Fruit fly (Drosophila melanogaster) whole organism, embryonic: Measurements from ENCODE around the gene osk.
A peak's percentile ranks its signal among the peaks of the same experiment; 100 is the strongest.

Source experiments
- Awh ChIP-seq: fragments of 200-800 bp; sonication (Bioruptor generic); IDR thresholded peaks from 2 replicates; pipeline ENCODE4, ENCODE4 v1.3.6; 2022; ENCODE audit warnings: missing biosample characterization, missing genetic modification characterization
- B-H1 ChIP-seq: fragments of 200-800 bp; sonication (Bioruptor generic); IDR thresholded peaks from 3 replicates; pipeline ENCODE4 v1.3.6; 2022; ENCODE audit warnings: missing biosample characterization, missing genetic modification characterization
- CG11093 ChIP-seq: fragments of 200-800 bp; sonication (Bioruptor generic); IDR thresholded peaks from 3 replicates; pipeline ENCODE4 v1.3.6; 2022; ENCODE audit warnings: missing biosample characterization, missing genetic modification characterization
- CG11560 ChIP-seq: fragments of 200-800 bp; sonication (Bioruptor generic); IDR thresholded peaks from 3 replicates; pipeline ENCODE4 v1.3.6; 2022; ENCODE audit warnings: missing biosample characterization, missing genetic modification characterization
- CG12071 ChIP-seq: fragments of 200-800 bp; sonication (Bioruptor generic); optimal IDR thresholded peaks from 3 replicates; lab custom pipeline; 2018; ENCODE audit warnings: missing biosample characterization, mild to moderate bottlenecking, missing genetic modification characterization
- CG13424 ChIP-seq: fragments of 200-800 bp; sonication (Bioruptor generic); optimal IDR thresholded peaks from 2 replicates; lab custom pipeline; 2019; ENCODE audit warnings: missing biosample characterization, mild to moderate bottlenecking, missing genetic modification characterization, moderate library complexity
- CG14050 ChIP-seq: fragments of 200-800 bp; sonication (Bioruptor generic); IDR thresholded peaks from 3 replicates; pipeline ENCODE4 v1.3.6; 2022; ENCODE audit warnings: missing biosample characterization, missing genetic modification characterization
- CG1529 ChIP-seq: fragments of 200-800 bp; sonication (Bioruptor generic); optimal IDR thresholded peaks from 3 replicates; lab custom pipeline; 2018; ENCODE audit warnings: missing biosample characterization, missing genetic modification characterization
- CG17186 ChIP-seq: fragments of 200-800 bp; sonication (Bioruptor generic); optimal IDR thresholded peaks from 3 replicates; lab custom pipeline; 2017; ENCODE audit warnings: missing biosample characterization, missing genetic modification reagents, missing genetic modification characterization
- CG18011 ChIP-seq: fragments of 200-800 bp; sonication (Bioruptor generic); optimal IDR thresholded peaks from 2 replicates; lab custom pipeline; 2017; ENCODE audit warnings: missing biosample characterization, missing genetic modification characterization, mild to moderate bottlenecking, moderate library complexity, missing genotype
- CG18476 ChIP-seq: fragments of 200-800 bp; sonication (Bioruptor generic); optimal IDR thresholded peaks from 2 replicates; lab custom pipeline; 2016; ENCODE audit warnings: missing biosample characterization, mild to moderate bottlenecking, missing genetic modification characterization
- CG18619 ChIP-seq: fragments of 200-800 bp; sonication (Bioruptor generic); optimal IDR thresholded peaks from 3 replicates; lab custom pipeline; 2017; ENCODE audit warnings: missing biosample characterization, mild to moderate bottlenecking, missing genetic modification characterization
- CG2116 ChIP-seq: fragments of 200-800 bp; sonication (Bioruptor generic); optimal IDR thresholded peaks from 3 replicates; lab custom pipeline; 2018; ENCODE audit warnings: missing biosample characterization, mild to moderate bottlenecking, missing genetic modification characterization
- CG2678 ChIP-seq: fragments of 200-800 bp; sonication (Bioruptor generic); optimal IDR thresholded peaks from 3 replicates; lab custom pipeline; 2019; ENCODE audit warnings: missing biosample characterization, mild to moderate bottlenecking, missing genetic modification characterization, moderate library complexity
- CG30020 ChIP-seq: fragments of 200-800 bp; optimal IDR thresholded peaks from 2 replicates; lab custom pipeline; 2019; ENCODE audit warnings: missing biosample characterization, mild to moderate bottlenecking, missing genetic modification characterization, moderate library complexity
- CG32772 ChIP-seq: fragments of 200-800 bp; sonication (Bioruptor generic); IDR thresholded peaks from 2 replicates; pipeline ENCODE4 v1.3.6; 2022; ENCODE audit warnings: missing biosample characterization, missing genetic modification characterization
- CG3838 ChIP-seq: fragments of 200-800 bp; sonication (Bioruptor generic); optimal IDR thresholded peaks from 3 replicates; lab custom pipeline; 2016; ENCODE audit warnings: missing biosample characterization, missing genetic modification characterization
- CG4328 ChIP-seq: fragments of 200-800 bp; sonication (Bioruptor generic); optimal IDR thresholded peaks from 3 replicates; lab custom pipeline; 2017; ENCODE audit warnings: missing biosample characterization, missing genetic modification reagents, missing genetic modification characterization
- D ChIP-seq, 2 experiments: fragments of 200-800 bp in 1 of 2; fragments of >200 bp in 1 of 2; sonication (Bioruptor generic) in 1 of 2; optimal IDR thresholded peaks; 2 replicates in 1 of 2; 3 replicates in 1 of 2; lab custom pipeline; 2017; ENCODE audit warnings: mild to moderate bottlenecking in 1 of 2, missing biosample characterization in 1 of 2, missing genetic modification characterization in 1 of 2, missing genetic modification reagents in 1 of 2
- E2f1 ChIP-seq: fragments of 200-800 bp; sonication (Bioruptor generic); IDR thresholded peaks from 2 replicates; pipeline ENCODE4 v1.3.6; 2022; ENCODE audit warnings: missing biosample characterization, missing genetic modification characterization
- Elba2 ChIP-seq: fragments of 200-800 bp; sonication (Bioruptor generic); optimal IDR thresholded peaks from 3 replicates; lab custom pipeline; 2016; ENCODE audit warnings: missing biosample characterization, missing genetic modification characterization
- Ets65A ChIP-seq: fragments of 200-800 bp; sonication (Bioruptor generic); peaks from one replicate; lab custom pipeline; 2016; ENCODE audit warnings: missing biosample characterization, missing genetic modification characterization
- Gug ChIP-seq: fragments of 200-800 bp; sonication (Bioruptor generic); IDR thresholded peaks from 4 replicates; pipeline ENCODE4 v1.3.6; 2022; ENCODE audit warnings: missing biosample characterization, missing genetic modification characterization
- H15 ChIP-seq: fragments of 200-800 bp; sonication (Bioruptor generic); IDR thresholded peaks from 3 replicates; pipeline ENCODE4 v1.3.6; 2022; ENCODE audit warnings: missing biosample characterization, missing genetic modification characterization
- HLH54F ChIP-seq: fragments of 200-800 bp; sonication (Bioruptor generic); optimal IDR thresholded peaks from 3 replicates; lab custom pipeline; 2016; ENCODE audit warnings: missing biosample characterization, missing genetic modification characterization
- Hey ChIP-seq: fragments of 200-800 bp; sonication (Bioruptor generic); optimal IDR thresholded peaks from 3 replicates; lab custom pipeline; 2018; ENCODE audit warnings: missing biosample characterization, mild to moderate bottlenecking, missing genetic modification characterization
- Hr51 ChIP-seq, 2 experiments: fragments of 200-800 bp; sonication (Bioruptor generic); optimal IDR thresholded peaks; 2 replicates in 1 of 2; 3 replicates in 1 of 2; lab custom pipeline; 2016 to 2018; ENCODE audit warnings: missing biosample characterization in 2 of 2, missing genetic modification characterization in 2 of 2, mild to moderate bottlenecking in 1 of 2, moderate library complexity in 1 of 2
- Lpt ChIP-seq: fragments of >200 bp; optimal IDR thresholded peaks from 2 replicates; lab custom pipeline; 2018; ENCODE audit warnings: missing biosample characterization, missing genetic modification characterization
- PHDP ChIP-seq: fragments of 200-800 bp; sonication (Bioruptor generic); optimal IDR thresholded peaks from 3 replicates; lab custom pipeline; 2018; ENCODE audit warnings: missing biosample characterization, mild to moderate bottlenecking, missing genetic modification characterization, moderate library complexity
- Sox102F ChIP-seq: fragments of 200-800 bp; sonication (Bioruptor generic); optimal IDR thresholded peaks from 2 replicates; lab custom pipeline; 2018; ENCODE audit warnings: missing biosample characterization, mild to moderate bottlenecking, missing genetic modification characterization, moderate library complexity
- Sry-δ ChIP-seq: fragments of 200-800 bp; sonication (Bioruptor generic); optimal IDR thresholded peaks from 2 replicates; lab custom pipeline; 2016; ENCODE audit warnings: missing biosample characterization, missing genetic modification characterization
- Xrp1 ChIP-seq: fragments of 200-800 bp; sonication (Bioruptor generic); IDR thresholded peaks from 2 replicates; pipeline ENCODE4 v1.3.6; 2022; ENCODE audit warnings: missing biosample characterization, missing genetic modification characterization
- ap ChIP-seq: fragments of 200-800 bp; sonication (Bioruptor generic); IDR thresholded peaks from 2 replicates; pipeline ENCODE4 v1.3.6; 2022; ENCODE audit warnings: missing biosample characterization, missing genetic modification characterization
- ase ChIP-seq: fragments of 200-800 bp; sonication (Bioruptor generic); IDR thresholded peaks from 3 replicates; pipeline ENCODE4 v1.3.6; 2022; ENCODE audit warnings: missing biosample characterization, missing genetic modification characterization
- cato ChIP-seq: fragments of 200-800 bp; sonication (Bioruptor generic); optimal IDR thresholded peaks from 2 replicates; lab custom pipeline; 2016; ENCODE audit warnings: missing biosample characterization, missing genetic modification characterization, borderline replicate concordance
- dm ChIP-seq: fragments of 200-800 bp; sonication (Bioruptor generic); optimal IDR thresholded peaks from 3 replicates; lab custom pipeline; 2016; ENCODE audit warnings: missing biosample characterization, missing genetic modification characterization
- dpn ChIP-seq, 2 experiments: fragments of 200-800 bp; sonication (Bioruptor generic); optimal IDR thresholded peaks; 3 replicates each; lab custom pipeline; 2016; ENCODE audit warnings: missing biosample characterization in 2 of 2, missing genetic modification characterization in 2 of 2
- jumu ChIP-seq: fragments of 200-800 bp; sonication (Bioruptor generic); optimal IDR thresholded peaks from 3 replicates; lab custom pipeline; 2016; ENCODE audit warnings: missing biosample characterization, missing genetic modification characterization
- nmo ChIP-seq: fragments of 200-800 bp; sonication (Bioruptor generic); optimal IDR thresholded peaks from 2 replicates; lab custom pipeline; 2018; ENCODE audit warnings: missing biosample characterization, mild to moderate bottlenecking, missing genetic modification characterization, moderate library complexity
- nom ChIP-seq: fragments of 200-800 bp; sonication (Bioruptor generic); optimal IDR thresholded peaks from 2 replicates; lab custom pipeline; 2017; ENCODE audit warnings: missing biosample characterization, missing genetic modification characterization, mild to moderate bottlenecking, moderate library complexity, missing genetic modification reagents
- oc ChIP-seq: fragments of 200-800 bp; sonication (Bioruptor generic); optimal IDR thresholded peaks from 2 replicates; lab custom pipeline; 2018; ENCODE audit warnings: missing biosample characterization, mild to moderate bottlenecking, missing genetic modification characterization, moderate library complexity
- phol ChIP-seq: fragments of 200-800 bp; sonication (Bioruptor generic); optimal IDR thresholded peaks from 3 replicates; lab custom pipeline; 2018; ENCODE audit warnings: missing biosample characterization, mild to moderate bottlenecking, missing genetic modification characterization, moderate library complexity
- prd ChIP-seq, 3 experiments: fragments of >200 bp in 2 of 3; fragments of 200-800 bp in 1 of 3; sonication (Bioruptor generic) in 1 of 3; optimal IDR thresholded peaks in 2 of 3; IDR thresholded peaks in 1 of 3; 2 replicates in 2 of 3; 3 replicates in 1 of 3; pipeline versions ENCODE4 v1.3.6 to Lab custom; 2017 to 2022; ENCODE audit warnings: missing biosample characterization in 1 of 3, missing genetic modification characterization in 1 of 3
- slbo ChIP-seq: fragments of 200-800 bp; sonication (Bioruptor generic); IDR thresholded peaks from 2 replicates; pipeline ENCODE4 v1.3.6; 2022; ENCODE audit warnings: missing biosample characterization, missing genetic modification characterization
- tgo ChIP-seq: fragments of 200-800 bp; sonication (Bioruptor generic); IDR thresholded peaks from 3 replicates; pipeline ENCODE4 v1.3.6; 2022; ENCODE audit warnings: missing biosample characterization, missing genetic modification characterization
- tio ChIP-seq: fragments of 200-800 bp; sonication (Bioruptor generic); optimal IDR thresholded peaks from 2 replicates; lab custom pipeline; 2017; ENCODE audit warnings: missing biosample characterization, missing genetic modification characterization, inconsistent platforms
- ttk ChIP-seq: fragments of 200-800 bp; sonication (Bioruptor generic); IDR thresholded peaks from 2 replicates; pipeline ENCODE4 v2.1.2; 2022; ENCODE audit warnings: missing biosample characterization, missing genetic modification characterization
- tup ChIP-seq: fragments of 200-800 bp; sonication (Bioruptor generic); optimal IDR thresholded peaks from 2 replicates; lab custom pipeline; 2016; ENCODE audit warnings: missing biosample characterization, mild to moderate bottlenecking, missing genetic modification characterization, moderate library complexity
- unc-4 ChIP-seq: fragments of 200-800 bp; sonication (Bioruptor generic); IDR thresholded peaks from 2 replicates; pipeline ENCODE4 v1.3.6; 2022; ENCODE audit warnings: missing biosample characterization, missing genetic modification characterization; ENCODE audit not compliant: partially characterized antibody

The osk gene

dm6 chr3R:8978768-8979167 is 43.8 kb downstream of the osk start (continued):
- no peak for TF ChIP-seq Sry-δ (GFP tag; lab: Kevin White, UChicago)
- TF ChIP-seq Gug: no peak
- peak; percentile 55 for TF ChIP-seq oc
- peak in 1 of 2 experiments; percentile 44 for TF ChIP-seq Hr51 (GFP tag; optimal IDR thresholded peaks at IDR 0.05; lab: Kevin White, UChicago)
- TF ChIP-seq dm (GFP tag; lab: Kevin White, UChicago): no peak
- TF ChIP-seq CG30020: no peak
- TF ChIP-seq Elba2 (GFP tag; lab: Kevin White, UChicago): no peak
- no peak for TF ChIP-seq tio (GFP tag; lab: Kevin White, UChicago)
- TF ChIP-seq nom (GFP tag; lab: Kevin White, UChicago): no peak
- TF ChIP-seq unc-4: no peak
- TF ChIP-seq CG17186 (GFP tag; lab: Kevin White, UChicago): no peak
- TF ChIP-seq Ets65A (GFP tag; lab: Kevin White, UChicago): no peak
- peak; percentile 71 for TF ChIP-seq Xrp1 (GFP tag; lab: Robert Waterston, UW)
- peak; percentile 39 for TF ChIP-seq ttk (GFP tag; lab: Robert Waterston, UW)
- no peak for TF ChIP-seq CG18011 (GFP tag; lab: Kevin White, UChicago)
- 0 out of 3 replicates have a peak, but pooled peaks have one; percentile 50 for TF ChIP-seq CG11093 (GFP tag; lab: Robert Waterston, UW)
- TF ChIP-seq CG1529 (GFP tag; lab: Kevin White, UChicago): no peak
- TF ChIP-seq tup (GFP tag; lab: Kevin White, UChicago): no peak
- TF ChIP-seq CG12071 (GFP tag; lab: Kevin White, UChicago): no peak
- TF ChIP-seq PHDP: peak; percentile 50
- peak; percentile 70 for TF ChIP-seq tgo (GFP tag; lab: Robert Waterston, UW)
- peak; percentile 16; the same call in 1 of the 2 replicates for TF ChIP-seq CG32772
- peak; percentile 56 for TF ChIP-seq CG13424 (tag; lab: Kevin White, UChicago)
- peak; percentile 45 for TF ChIP-seq nmo
- TF ChIP-seq D (optimal IDR thresholded peaks at IDR 0.05; lab: Kevin White, UChicago): no peak
- peak; percentile 50 for TF ChIP-seq D (GFP tag; optimal IDR thresholded peaks at IDR 0.05; lab: Kevin White, UChicago)
- TF ChIP-seq CG2678 (tag; lab: Kevin White, UChicago): peak; percentile 64
- TF ChIP-seq ap (GFP tag; lab: Robert Waterston, UW): peak; percentile 46; the same call in 1 of the 2 replicates
- no peak for TF ChIP-seq prd (optimal IDR thresholded peaks at IDR 0.05; lab: Kevin White, UChicago)
- peak; percentile 56 for TF ChIP-seq prd (GFP tag; IDR thresholded peaks at IDR 0.05; lab: Robert Waterston, UW)
- peak; percentile 75 for TF ChIP-seq Sox102F (GFP tag; lab: Kevin White, UChicago)
- TF ChIP-seq CG14050 (GFP tag; lab: Robert Waterston, UW): 0 out of 3 replicates have a peak, but pooled peaks have one; percentile 15
- TF ChIP-seq CG18619 (GFP tag; lab: Kevin White, UChicago): no peak
- TF ChIP-seq cato: no peak
- TF ChIP-seq CG4328 (GFP tag; lab: Kevin White, UChicago): no peak
- TF ChIP-seq CG18476: no peak
- TF ChIP-seq H15 (GFP tag; lab: Robert Waterston, UW): peak; percentile 63; the same call in 2 of the 3 replicates
- peak; percentile 24; the same call in 1 of the 3 replicates for TF ChIP-seq B-H1
- peak; percentile 53; the same call in 1 of the 2 replicates for TF ChIP-seq Awh (GFP tag; lab: Robert Waterston, UW)
- no peak for TF ChIP-seq jumu (GFP tag; lab: Kevin White, UChicago)
- TF ChIP-seq phol (tag; lab: Kevin White, UChicago): peak; percentile 57
- 0 out of 2 replicates have a peak, but pooled peaks have one; percentile 20 for TF ChIP-seq E2f1 (GFP tag; lab: Robert Waterston, UW)
- peak in 1 of 2 experiments; percentile 1 for TF ChIP-seq dpn (GFP tag; optimal IDR thresholded peaks at IDR 0.05; lab: Kevin White, UChicago)
- no peak for TF ChIP-seq CG2116 (GFP tag; lab: Kevin White, UChicago)
- TF ChIP-seq Lpt (GFP tag; lab: Kevin White, UChicago): no peak
- peak; percentile 23; the same call in 1 of the 3 replicates for TF ChIP-seq ase (GFP tag; lab: Robert Waterston, UW)
- no peak for TF ChIP-seq HLH54F (GFP tag; lab: Kevin White, UChicago)
- TF ChIP-seq CG3838 (GFP tag; lab: Kevin White, UChicago): no peak
- TF ChIP-seq CG11560 (tag; lab: Robert Waterston, UW): 0 out of 3 replicates have a peak, but pooled peaks have one; percentile 27
- no peak for TF ChIP-seq Hey (tag; lab: Kevin White, UChicago)
- TF ChIP-seq slbo: no peak
